Fruit fly (Drosophila melanogaster): ENCODE results near the gene Cyt-c-d.

Gene Cyt-c-d

DNA sequence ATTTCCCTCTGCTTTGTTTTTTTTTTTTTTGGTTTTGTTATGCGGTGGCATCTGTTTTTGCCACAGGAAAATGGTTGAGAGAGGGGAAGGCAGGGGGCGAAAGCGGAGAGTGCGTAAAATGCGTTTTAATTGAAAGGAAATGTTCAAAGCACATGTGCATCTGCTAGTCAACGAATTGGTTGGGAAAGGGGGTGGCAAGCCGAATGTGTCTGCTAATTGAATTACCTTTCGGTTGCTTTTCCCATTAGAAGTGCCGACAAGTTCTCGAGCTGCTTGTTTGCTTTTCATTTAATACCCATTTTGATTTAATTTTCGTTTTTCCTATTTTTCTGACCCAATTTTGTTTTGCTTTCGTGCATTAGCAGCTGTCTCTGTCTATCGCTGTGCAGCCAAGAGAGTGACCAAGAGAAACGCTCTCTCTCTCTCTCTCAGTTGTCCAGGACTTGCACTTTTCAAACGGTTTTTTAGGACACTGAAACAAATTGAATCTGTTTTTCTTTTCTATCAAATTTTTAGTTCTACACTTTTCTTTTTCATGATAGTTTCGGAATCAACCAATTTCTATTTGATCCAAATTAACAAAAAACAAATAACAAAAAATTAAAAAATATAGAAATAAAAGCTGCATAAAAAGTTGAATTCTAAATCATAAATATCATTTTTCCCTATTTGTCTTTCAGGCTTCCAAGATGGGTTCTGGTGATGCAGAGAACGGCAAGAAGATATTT lies 2.9 kb downstream of the Cyt-c-d start:
- TF ChIP-seq CG6792 (GFP tag; optimal IDR thresholded peaks at IDR 0.05) (no peak), CG11762 (GFP tag; optimal IDR thresholded peaks at IDR 0.05; ENCODE audit: insufficient read depth) (no peak), fd85E (GFP tag; optimal IDR thresholded peaks at IDR 0.05) (no peak), CG3919 (GFP tag; optimal IDR thresholded peaks at IDR 0.05) (no peak), CG6276 (GFP tag; optimal IDR thresholded peaks at IDR 0.05) (peak; percentile 47), fd59A (GFP tag; optimal IDR thresholded peaks at IDR 0.05) (no peak), CG16779 (tag; optimal IDR thresholded peaks at IDR 0.05) (no peak), achi (GFP tag; optimal IDR thresholded peaks at IDR 0.05) (no peak), vri (GFP tag; optimal IDR thresholded peaks at IDR 0.05) (no peak), CG10669 (GFP tag; optimal IDR thresholded peaks at IDR 0.05) (no peak), salr (GFP tag; optimal IDR thresholded peaks at IDR 0.05) (no peak), CG10631 (GFP tag; optimal IDR thresholded peaks at IDR 0.05) (no peak), Ets21C (GFP tag; optimal IDR thresholded peaks at IDR 0.05) (no peak), net (GFP tag; optimal IDR thresholded peaks at IDR 0.05) (no peak), Sox14 (GFP tag; optimal IDR thresholded peaks at IDR 0.05) (no peak), cyc (GFP tag; optimal IDR thresholded peaks at IDR 0.05) (no peak), Eip78C (GFP tag) (peak; percentile 26), Sox15 (GFP tag; optimal IDR thresholded peaks at IDR 0.05) (no peak), Sox102F (GFP tag; optimal IDR thresholded peaks at IDR 0.05) (no peak), Blimp-1 (GFP tag; optimal IDR thresholded peaks at IDR 0.05) (no peak), Ets96B (tag; optimal IDR thresholded peaks at IDR 0.05) (no peak), Hr38 (GFP tag; optimal IDR thresholded peaks at IDR 0.05) (no peak), CG11294 (GFP tag; IDR thresholded peaks at IDR 0.05) (no peak), Eip93F (GFP tag; optimal IDR thresholded peaks at IDR 0.05) (no peak), CG1621 (tag; optimal IDR thresholded peaks at IDR 0.05) (no peak), eg (GFP tag; IDR thresholded peaks at IDR 0.05) (peak; percentile 45; the same call in 2 of the 3 replicates), CG11902 (GFP tag; optimal IDR thresholded peaks at IDR 0.05) (no peak), Hr39 (GFP tag; optimal IDR thresholded peaks at IDR 0.05) (no peak), dac (GFP tag; optimal IDR thresholded peaks at IDR 0.05) (no peak), CG8119 (GFP tag; IDR thresholded peaks at IDR 0.05) (peak; percentile 43; the same call in 2 of the 3 replicates), svp (GFP tag) (no peak), lz (GFP tag; optimal IDR thresholded peaks at IDR 0.05) (no peak), Smox (GFP tag; optimal IDR thresholded peaks at IDR 0.05) (no peak), CG8319 (GFP tag; optimal IDR thresholded peaks at IDR 0.05) (no peak), CG7368 (GFP tag; optimal IDR thresholded peaks at IDR 0.05) (no peak), topi (GFP tag; optimal IDR thresholded peaks at IDR 0.05) (no peak), OdsH (GFP tag; optimal IDR thresholded peaks at IDR 0.05) (no peak), Lpt (GFP tag; optimal IDR thresholded peaks at IDR 0.05) (no peak), CG6808 (GFP tag; optimal IDR thresholded peaks at IDR 0.05) (no peak), esn (GFP tag; optimal IDR thresholded peaks at IDR 0.05) (no peak), pdm3 (GFP tag; optimal IDR thresholded peaks at IDR 0.05) (no peak), CG6163 (GFP tag; IDR thresholded peaks at IDR 0.05) (0 out of 3 replicates have a peak, but pooled peaks have one; percentile 8), CG3032 (tag; optimal IDR thresholded peaks at IDR 0.05) (no peak), CG15336 (GFP tag; IDR thresholded peaks at IDR 0.05) (peak; percentile 54; the same call in 1 of the 2 replicates), CG9139 (GFP tag; optimal IDR thresholded peaks at IDR 0.05) (no peak), fkh (GFP tag; optimal IDR thresholded peaks at IDR 0.05) (no peak), Met (GFP tag; optimal IDR thresholded peaks at IDR 0.05) (no peak), CG4318 (GFP tag; optimal IDR thresholded peaks at IDR 0.05) (no peak), acj6 (GFP tag; optimal IDR thresholded peaks at IDR 0.05) (no peak), Eip75B (GFP tag; optimal IDR thresholded peaks at IDR 0.05) (no peak), Gug (GFP tag; IDR thresholded peaks at IDR 0.05) (0 out of 2 replicates have a peak, but pooled peaks have one; percentile 14), Hr4 (GFP tag; optimal IDR thresholded peaks at IDR 0.05) (no peak)
